Fruit fly (Drosophila melanogaster) whole organism, embryonic: Measurements from ENCODE around the gene CG32425.

Source experiments
- CG10462 ChIP-seq: fragments of 200-800 bp; sonication (Bioruptor generic); optimal IDR thresholded peaks from 2 replicates; lab custom pipeline; 2016; ENCODE audit warnings: missing biosample characterization, missing genetic modification characterization
- CG10654 ChIP-seq: fragments of 200-800 bp; sonication (Bioruptor generic); optimal IDR thresholded peaks from 2 replicates; lab custom pipeline; 2016; ENCODE audit warnings: missing biosample characterization, missing genetic modification characterization
- CG10979 ChIP-seq: fragments of 200-800 bp; sonication (Bioruptor generic); optimal IDR thresholded peaks from 2 replicates; lab custom pipeline; 2018; ENCODE audit warnings: missing biosample characterization, mild to moderate bottlenecking, missing genetic modification characterization, moderate library complexity
- CG11398 ChIP-seq: fragments of 200-800 bp; sonication (Bioruptor generic); optimal IDR thresholded peaks from 2 replicates; lab custom pipeline; 2016; ENCODE audit warnings: missing biosample characterization, missing genetic modification characterization
- CG17186 ChIP-seq: fragments of 200-800 bp; sonication (Bioruptor generic); optimal IDR thresholded peaks from 3 replicates; lab custom pipeline; 2017; ENCODE audit warnings: missing biosample characterization, missing genetic modification reagents, missing genetic modification characterization
- CG17359 ChIP-seq: fragments of 200-800 bp; sonication (Bioruptor generic); optimal IDR thresholded peaks from 3 replicates; lab custom pipeline; 2018; ENCODE audit warnings: missing biosample characterization, mild to moderate bottlenecking, missing genetic modification characterization, moderate library complexity
- CG17568 ChIP-seq: fragments of 200-800 bp; sonication (Bioruptor generic); optimal IDR thresholded peaks from 2 replicates; lab custom pipeline; 2018; ENCODE audit warnings: missing biosample characterization, mild to moderate bottlenecking, missing genetic modification characterization, moderate library complexity
- CG2116 ChIP-seq: fragments of 200-800 bp; sonication (Bioruptor generic); optimal IDR thresholded peaks from 3 replicates; lab custom pipeline; 2018; ENCODE audit warnings: missing biosample characterization, mild to moderate bottlenecking, missing genetic modification characterization
- CG2120 ChIP-seq: fragments of 200-800 bp; sonication (Bioruptor generic); optimal IDR thresholded peaks from 3 replicates; lab custom pipeline; 2016; ENCODE audit warnings: missing biosample characterization, missing genetic modification characterization
- CG2678 ChIP-seq: fragments of 200-800 bp; sonication (Bioruptor generic); optimal IDR thresholded peaks from 3 replicates; lab custom pipeline; 2019; ENCODE audit warnings: missing biosample characterization, mild to moderate bottlenecking, missing genetic modification characterization, moderate library complexity
- CG33557 ChIP-seq: fragments of 200-800 bp; sonication (Bioruptor generic); optimal IDR thresholded peaks from 2 replicates; lab custom pipeline; 2019; ENCODE audit warnings: missing biosample characterization, mild to moderate bottlenecking, missing genetic modification characterization, moderate library complexity
- CG3995 ChIP-seq: fragments of 200-800 bp; sonication (Bioruptor generic); optimal IDR thresholded peaks from 3 replicates; lab custom pipeline; 2016; ENCODE audit warnings: missing biosample characterization, missing genetic modification characterization
- CG7745 ChIP-seq: fragments of 200-800 bp; sonication (Bioruptor generic); optimal IDR thresholded peaks from 2 replicates; lab custom pipeline; 2018; ENCODE audit warnings: missing biosample characterization, mild to moderate bottlenecking, missing genetic modification characterization, moderate library complexity
- CG7839 ChIP-seq: fragments of 200-800 bp; sonication (Bioruptor generic); optimal IDR thresholded peaks from 3 replicates; lab custom pipeline; 2018; ENCODE audit warnings: missing biosample characterization, mild to moderate bottlenecking, missing genetic modification characterization, moderate library complexity
- CG7963 ChIP-seq: fragments of 200-800 bp; sonication (Bioruptor generic); IDR thresholded peaks from 3 replicates; pipeline ENCODE4 v1.3.6; 2022; ENCODE audit warnings: missing biosample characterization, missing genetic modification characterization; ENCODE audit not compliant: partially characterized antibody
- CG7987 ChIP-seq: fragments of 200-800 bp; sonication (Bioruptor generic); optimal IDR thresholded peaks from 2 replicates; lab custom pipeline; 2018; ENCODE audit warnings: missing biosample characterization, mild to moderate bottlenecking, missing genetic modification characterization, moderate library complexity
- CG9437 ChIP-seq: fragments of 200-800 bp; sonication (Bioruptor generic); optimal IDR thresholded peaks from 2 replicates; lab custom pipeline; 2018; ENCODE audit warnings: missing biosample characterization, mild to moderate bottlenecking, missing genetic modification characterization
- CG9609 ChIP-seq: fragments of 200-800 bp; sonication (Bioruptor generic); optimal IDR thresholded peaks from 3 replicates; lab custom pipeline; 2016; ENCODE audit warnings: missing biosample characterization, missing genetic modification characterization
- CG9817 ChIP-seq: fragments of 200-800 bp; sonication (Bioruptor generic); optimal IDR thresholded peaks from 2 replicates; lab custom pipeline; 2018; ENCODE audit warnings: missing biosample characterization, mild to moderate bottlenecking, missing genetic modification characterization, moderate library complexity
- Dek ChIP-seq: fragments of 200-800 bp; sonication (Bioruptor generic); optimal IDR thresholded peaks from 3 replicates; lab custom pipeline; 2019; ENCODE audit warnings: missing biosample characterization, mild to moderate bottlenecking, missing genetic modification characterization, moderate library complexity
- Dll ChIP-seq: fragments of 200-800 bp; sonication (Bioruptor generic); IDR thresholded peaks from 4 replicates; pipeline ENCODE4 v1.3.6; 2022; ENCODE audit warnings: missing biosample characterization, missing genetic modification characterization; ENCODE audit not compliant: partially characterized antibody
- Dp ChIP-seq: fragments of 200-800 bp; sonication (Bioruptor generic); optimal IDR thresholded peaks from 2 replicates; lab custom pipeline; 2018; ENCODE audit warnings: missing biosample characterization, mild to moderate bottlenecking, missing genetic modification characterization, moderate library complexity
- Ets65A ChIP-seq: fragments of 200-800 bp; sonication (Bioruptor generic); peaks from one replicate; lab custom pipeline; 2016; ENCODE audit warnings: missing biosample characterization, missing genetic modification characterization
- Ets97D ChIP-seq: fragments of 200-800 bp; sonication (Bioruptor generic); optimal IDR thresholded peaks from 3 replicates; lab custom pipeline; 2016; ENCODE audit warnings: missing biosample characterization, missing genetic modification characterization
- Fer3 ChIP-seq: fragments of 200-800 bp; sonication (Bioruptor generic); optimal IDR thresholded peaks from 2 replicates; lab custom pipeline; 2018; ENCODE audit warnings: missing biosample characterization, mild to moderate bottlenecking, missing genetic modification characterization, moderate library complexity
- Hmx ChIP-seq: fragments of 200-800 bp; sonication (Bioruptor generic); optimal IDR thresholded peaks from 2 replicates; lab custom pipeline; 2016; ENCODE audit warnings: missing biosample characterization, missing genetic modification characterization
- Mad ChIP-seq: fragments of 200-800 bp; sonication (Bioruptor generic); optimal IDR thresholded peaks from 2 replicates; lab custom pipeline; 2016; ENCODE audit warnings: missing biosample characterization, missing genetic modification characterization
- Mes4 ChIP-seq: fragments of 200-800 bp; sonication (Bioruptor generic); optimal IDR thresholded peaks from 2 replicates; lab custom pipeline; 2016; ENCODE audit warnings: missing biosample characterization, missing genetic modification characterization
- Nf-YB ChIP-seq: fragments of 200-800 bp; sonication (Bioruptor generic); optimal IDR thresholded peaks from 3 replicates; lab custom pipeline; 2019; ENCODE audit warnings: missing biosample characterization, mild to moderate bottlenecking, missing genetic modification characterization, moderate library complexity
- Nf-YC ChIP-seq: fragments of 200-800 bp; optimal IDR thresholded peaks from 3 replicates; lab custom pipeline; 2019; ENCODE audit warnings: missing biosample characterization, mild to moderate bottlenecking, missing genetic modification characterization, moderate library complexity
- Sox102F ChIP-seq: fragments of 200-800 bp; sonication (Bioruptor generic); optimal IDR thresholded peaks from 2 replicates; lab custom pipeline; 2018; ENCODE audit warnings: missing biosample characterization, mild to moderate bottlenecking, missing genetic modification characterization, moderate library complexity
- abd-A ChIP-seq: fragments of 200-800 bp; sonication (Bioruptor generic); optimal IDR thresholded peaks from 3 replicates; lab custom pipeline; 2019; ENCODE audit warnings: missing biosample characterization, mild to moderate bottlenecking, missing genetic modification characterization, moderate library complexity
- ac ChIP-seq: fragments of 200-800 bp; sonication (Bioruptor generic); optimal IDR thresholded peaks from 3 replicates; lab custom pipeline; 2017; ENCODE audit warnings: missing biosample characterization, mild to moderate bottlenecking, missing genetic modification characterization
- aop ChIP-seq: fragments of 200-800 bp; sonication (Bioruptor generic); IDR thresholded peaks from 2 replicates; pipeline ENCODE4 v1.3.6; 2022; ENCODE audit warnings: missing biosample characterization, missing genetic modification characterization
- disco-r ChIP-seq: fragments of 200-800 bp; sonication (Bioruptor generic); optimal IDR thresholded peaks from 2 replicates; lab custom pipeline; 2016; ENCODE audit warnings: missing biosample characterization, missing genetic modification characterization
- dpn ChIP-seq, 2 experiments: fragments of 200-800 bp; sonication (Bioruptor generic); optimal IDR thresholded peaks; 3 replicates each; lab custom pipeline; 2016; ENCODE audit warnings: missing biosample characterization in 2 of 2, missing genetic modification characterization in 2 of 2
- ewg ChIP-seq: fragments of 200-800 bp; sonication (Bioruptor generic); optimal IDR thresholded peaks from 3 replicates; lab custom pipeline; 2017; ENCODE audit warnings: mild to moderate bottlenecking, missing biosample characterization, missing genetic modification reagents, missing genetic modification characterization
- fd102C ChIP-seq: fragments of 200-800 bp; sonication (Bioruptor generic); optimal IDR thresholded peaks from 2 replicates; lab custom pipeline; 2018; ENCODE audit warnings: missing biosample characterization, mild to moderate bottlenecking, missing genetic modification characterization, moderate library complexity
- gro ChIP-seq: fragments of 200-800 bp; sonication (Bioruptor generic); optimal IDR thresholded peaks from 2 replicates; lab custom pipeline; 2016; ENCODE audit warnings: missing biosample characterization, missing genetic modification characterization
- gsb-n ChIP-seq: fragments of 200-800 bp; sonication (Bioruptor generic); optimal IDR thresholded peaks from 3 replicates; lab custom pipeline; 2018; ENCODE audit warnings: missing biosample characterization, mild to moderate bottlenecking, missing genetic modification characterization
- inv ChIP-seq: fragments of 200-800 bp; sonication (Bioruptor generic); IDR thresholded peaks from 2 replicates; pipeline ENCODE4 v1.3.6; 2022; ENCODE audit warnings: missing biosample characterization, missing genetic modification characterization; ENCODE audit not compliant: partially characterized antibody
- knrl ChIP-seq: fragments of 200-800 bp; sonication (Bioruptor generic); IDR thresholded peaks from 3 replicates; pipeline ENCODE4 v1.3.6; 2022; ENCODE audit warnings: missing biosample characterization, missing genetic modification characterization; ENCODE audit not compliant: partially characterized antibody
- peb ChIP-seq: fragments of 200-800 bp; sonication (Bioruptor generic); IDR thresholded peaks from 2 replicates; pipeline ENCODE4 v1.3.6; 2022; ENCODE audit warnings: missing biosample characterization, missing genetic modification characterization
- pum ChIP-seq: fragments of 200-800 bp; sonication (Bioruptor generic); optimal IDR thresholded peaks from 2 replicates; lab custom pipeline; 2016; ENCODE audit warnings: missing biosample characterization, missing genetic modification characterization
- ro ChIP-seq: fragments of 200-800 bp; sonication (Bioruptor generic); IDR thresholded peaks from 2 replicates; pipeline ENCODE4 v1.3.6; 2022; ENCODE audit warnings: missing biosample characterization, missing genetic modification characterization
- sens ChIP-seq: fragments of 200-800 bp; sonication (Bioruptor generic); peaks from one replicate; lab custom pipeline; 2016; ENCODE audit warnings: missing biosample characterization, missing genetic modification characterization
- sima ChIP-seq: fragments of 200-800 bp; sonication (Bioruptor generic); optimal IDR thresholded peaks from 2 replicates; lab custom pipeline; 2016; ENCODE audit warnings: missing biosample characterization, missing genetic modification characterization
- sqz ChIP-seq: fragments of 200-800 bp; sonication (Bioruptor generic); optimal IDR thresholded peaks from 3 replicates; lab custom pipeline; 2018; ENCODE audit warnings: missing biosample characterization, mild to moderate bottlenecking, missing genetic modification characterization
- unpg ChIP-seq: fragments of 200-800 bp; sonication (Bioruptor generic); optimal IDR thresholded peaks from 3 replicates; lab custom pipeline; 2018; ENCODE audit warnings: missing biosample characterization, mild to moderate bottlenecking, missing genetic modification characterization, moderate library complexity
- zfh1 ChIP-seq: fragments of 200-800 bp; sonication (Bioruptor generic); IDR thresholded peaks from 3 replicates; pipeline ENCODE4 v1.3.6; 2022; ENCODE audit warnings: missing biosample characterization, missing genetic modification characterization

Gene CG32425

dm6 chr3L:20520687-20521169, 23.6 kb downstream of the CG32425 start, which contains the start of the genes mTerf3 and CG5104 (continued):
- no peak for TF ChIP-seq ro (GFP tag; lab: Robert Waterston, UW)
- peak; percentile 22 for TF ChIP-seq Ets97D (GFP tag; lab: Kevin White, UChicago)
- TF ChIP-seq CG7745 (tag; lab: Kevin White, UChicago): no peak
- TF ChIP-seq sqz (GFP tag; lab: Kevin White, UChicago): no peak
- no peak for TF ChIP-seq Fer3
- TF ChIP-seq disco-r: no peak
- peak; percentile 4 for TF ChIP-seq unpg (GFP tag; lab: Kevin White, UChicago)
- no peak for TF ChIP-seq ac (GFP tag; lab: Kevin White, UChicago)
- no peak for TF ChIP-seq Dll (GFP tag; lab: Robert Waterston, UW)
- TF ChIP-seq Mad (GFP tag; lab: Kevin White, UChicago): no peak
- TF ChIP-seq CG10654 (GFP tag; lab: Kevin White, UChicago): peak; percentile 7
- TF ChIP-seq CG17359 (tag; lab: Kevin White, UChicago): no peak
- TF ChIP-seq aop (GFP tag; lab: Robert Waterston, UW): no peak
- no peak for TF ChIP-seq Nf-YB (GFP tag; lab: Kevin White, UChicago)
- TF ChIP-seq Mes4 (GFP tag; lab: Kevin White, UChicago): no peak
- TF ChIP-seq gsb-n (tag; lab: Kevin White, UChicago): peak; percentile 3
- TF ChIP-seq knrl (GFP tag; lab: Robert Waterston, UW): peak; percentile 35; the same call in 1 of the 3 replicates
- no peak for TF ChIP-seq Hmx (GFP tag; lab: Kevin White, UChicago)
- TF ChIP-seq sens: peak; percentile 46
- TF ChIP-seq fd102C (GFP tag; lab: Kevin White, UChicago): no peak
- peak; percentile 3 for TF ChIP-seq CG9817 (tag; lab: Kevin White, UChicago)
- TF ChIP-seq ewg (GFP tag; lab: Kevin White, UChicago): no peak
- no peak for TF ChIP-seq peb (GFP tag; lab: Robert Waterston, UW)
- TF ChIP-seq CG10462 (GFP tag; lab: Kevin White, UChicago): no peak
- no peak for TF ChIP-seq CG9609
- TF ChIP-seq CG7987: no peak
- TF ChIP-seq zfh1 (GFP tag; lab: Robert Waterston, UW): peak; percentile 30; the same call in 1 of the 3 replicates
- TF ChIP-seq CG3995: peak; percentile 30
- peak; percentile 42 for TF ChIP-seq CG2116 (GFP tag; lab: Kevin White, UChicago)
- TF ChIP-seq CG9437 (GFP tag; lab: Kevin White, UChicago): peak; percentile 92
- TF ChIP-seq CG33557 (GFP tag; lab: Kevin White, UChicago): no peak
- no peak for TF ChIP-seq CG17186 (GFP tag; lab: Kevin White, UChicago)
- no peak for TF ChIP-seq sima (GFP tag; lab: Kevin White, UChicago)
- no peak for TF ChIP-seq CG7963
- TF ChIP-seq dpn (GFP tag; optimal IDR thresholded peaks at IDR 0.05; lab: Kevin White, UChicago): peak in 1 of 2 experiments; percentile 30
- TF ChIP-seq inv (GFP tag; lab: Robert Waterston, UW): no peak
- peak; percentile 61 for TF ChIP-seq CG2120
- no peak for TF ChIP-seq CG11398 (GFP tag; lab: Kevin White, UChicago)
- peak; percentile 34 for TF ChIP-seq Dp (GFP tag; lab: Kevin White, UChicago)
- no peak for TF ChIP-seq Dek (tag; lab: Kevin White, UChicago)
- TF ChIP-seq CG2678 (tag; lab: Kevin White, UChicago): peak; percentile 42
- TF ChIP-seq abd-A (tag; lab: Kevin White, UChicago): no peak
- peak; percentile 69 for TF ChIP-seq Ets65A (GFP tag; lab: Kevin White, UChicago)
- no peak for TF ChIP-seq CG7839 (tag; lab: Kevin White, UChicago)
- peak; percentile 46 for TF ChIP-seq Nf-YC (tag; lab: Kevin White, UChicago)
- TF ChIP-seq pum (GFP tag; lab: Kevin White, UChicago): no peak
- TF ChIP-seq CG17568 (GFP tag; lab: Kevin White, UChicago): no peak
- no peak for TF ChIP-seq gro (GFP tag; lab: Kevin White, UChicago)
- peak; percentile 2 for TF ChIP-seq CG10979 (tag; lab: Kevin White, UChicago)
- peak; percentile 0 for TF ChIP-seq Sox102F (GFP tag; lab: Kevin White, UChicago)
